Fruit fly (Drosophila melanogaster) whole organism, wandering third instar larva: Measurements from ENCODE around the gene Rip11.

ENCODE experiments used
- Abd-B ChIP-seq: fragments of >200 bp; optimal IDR thresholded peaks from 2 replicates; lab custom pipeline; 2017; ENCODE audit warnings: missing biosample characterization, missing genetic modification characterization
- CG9705 ChIP-seq: fragments of 200-800 bp; sonication (Bioruptor generic); optimal IDR thresholded peaks from 2 replicates; lab custom pipeline; 2018; ENCODE audit warnings: missing biosample characterization, mild to moderate bottlenecking, missing genetic modification characterization
- Dfd ChIP-seq: fragments of >200 bp; optimal IDR thresholded peaks from 2 replicates; lab custom pipeline; 2017; ENCODE audit warnings: missing biosample characterization, missing genetic modification characterization
- Dif ChIP-seq: fragments of 200-275, 200-300 bp; sonication (Bioruptor generic); optimal IDR thresholded peaks from 2 replicates; lab custom pipeline; 2018; ENCODE audit warnings: missing biosample characterization, missing genetic modification characterization; ENCODE audit not compliant: partially characterized antibody
- HLH106 ChIP-seq: fragments of 200-800 bp; optimal IDR thresholded peaks from 3 replicates; lab custom pipeline; 2019; ENCODE audit warnings: missing biosample characterization, mild to moderate bottlenecking, missing genetic modification characterization, moderate library complexity
- Hnf4 ChIP-seq: fragments of 200-800 bp; sonication (Bioruptor generic); optimal IDR thresholded peaks from 2 replicates; lab custom pipeline; 2016; ENCODE audit warnings: missing biosample characterization, mild to moderate bottlenecking, missing genetic modification characterization
- lola ChIP-seq: fragments of >200 bp; optimal IDR thresholded peaks from 2 replicates; lab custom pipeline; 2017; ENCODE audit warnings: missing biosample characterization, missing genetic modification characterization
- pan ChIP-seq: fragments of >200 bp; optimal IDR thresholded peaks from 2 replicates; lab custom pipeline; 2017
- psq ChIP-seq: fragments of 200-800 bp; sonication (Bioruptor generic); optimal IDR thresholded peaks from 3 replicates; lab custom pipeline; 2017; ENCODE audit warnings: missing biosample characterization, mild to moderate bottlenecking, missing genetic modification characterization, moderate library complexity
- tai ChIP-seq: sonication (Bioruptor generic); optimal IDR thresholded peaks from 2 replicates; lab custom pipeline; 2016; ENCODE audit warnings: missing biosample characterization, missing genetic modification characterization
- woc ChIP-seq: sonication (Bioruptor generic); optimal IDR thresholded peaks from 2 replicates; lab custom pipeline; 2016; ENCODE audit warnings: missing biosample characterization, mild to moderate bottlenecking, missing genetic modification characterization

DNA sequence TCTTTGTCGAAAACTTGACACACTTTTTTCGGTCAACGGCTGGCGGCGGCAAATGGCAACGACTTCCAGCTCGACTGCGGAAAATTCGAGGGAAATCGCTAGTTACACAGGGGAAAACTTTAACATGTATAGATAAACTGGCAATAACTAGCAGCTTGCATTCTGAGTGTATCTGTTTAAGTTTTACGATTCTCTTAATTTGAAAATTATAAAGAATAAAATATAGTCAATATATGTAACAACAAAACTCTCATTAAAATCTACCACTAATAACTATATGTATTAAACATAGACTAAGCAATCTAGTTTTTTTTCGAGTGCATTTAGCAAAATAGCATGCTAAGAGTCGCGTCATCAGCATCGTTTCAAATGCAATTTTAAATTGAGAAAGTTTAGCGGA lies 15.9 kb upstream of the Rip11 start:
- TF ChIP-seq lola (GFP tag; lab: Kevin White, UChicago) (no peak), HLH106 (tag; lab: Kevin White, UChicago) (no peak), psq (GFP tag; lab: Kevin White, UChicago) (no peak), Dfd (GFP tag; lab: Kevin White, UChicago) (no peak), Dif (GFP tag; lab: Kevin White, UChicago) (no peak), Abd-B (GFP tag; lab: Kevin White, UChicago) (no peak), CG9705 (GFP tag; lab: Kevin White, UChicago) (no peak), woc (GFP tag; lab: Kevin White, UChicago) (no peak), Hnf4 (no peak), tai (GFP tag; lab: Kevin White, UChicago) (no peak), pan (no peak)
